Worm (Caenorhabditis elegans): ENCODE measurements around the gene zig-8.

ce11 chrIII:13099190-13099875, 20.3 kb upstream of the zig-8 start, which contains the start of gene pqn-83:
- TF ChIP-seq nhr-76 (tag; optimal IDR thresholded peaks at IDR 0.05) (no peak), nhr-11 (tag; optimal IDR thresholded peaks at IDR 0.05) (no peak), aly-2 (tag; optimal IDR thresholded peaks at IDR 0.05) (no peak), ama-1 (optimal IDR thresholded peaks at IDR 0.05) (no peak), daf-12 (tag; optimal IDR thresholded peaks at IDR 0.05) (no peak), egl-27 (tag; optimal IDR thresholded peaks at IDR 0.05) (no peak), elt-3 (tag; optimal IDR thresholded peaks at IDR 0.05) (no peak)

Measured in whole organism, L3 larva.